Worm (Caenorhabditis elegans) whole organism, mixed stage, embryonic: ENCODE data around the gene twk-26.

ENCODE experiments used
- M03D4.4 ChIP-seq: sonication (generic microtip); optimal IDR thresholded peaks from 2 replicates; lab custom pipeline; 2017; ENCODE audit warnings: mild to moderate bottlenecking, missing genetic modification characterization, missing compliant biosample characterization
- cnd-1 ChIP-seq: fragments of 200-800 bp; sonication (Bioruptor generic); optimal IDR thresholded peaks from 2 replicates; lab custom pipeline; 2018; ENCODE audit warnings: mild to moderate bottlenecking, missing genetic modification characterization, missing compliant biosample characterization
- elt-1 ChIP-seq: sonication (generic microtip); optimal IDR thresholded peaks from 2 replicates; lab custom pipeline; 2017; ENCODE audit warnings: missing genetic modification characterization, mild to moderate bottlenecking, missing compliant biosample characterization, antibody characterized with exemption, moderate library complexity, borderline replicate concordance; ENCODE audit not compliant: insufficient read depth
- elt-3 ChIP-seq: fragments of 150-350 bp; optimal IDR thresholded peaks from 2 replicates; lab custom pipeline; 2014; ENCODE audit warnings: missing biosample characterization, missing genetic modification characterization
- mep-1 ChIP-seq: fragments of 150-350 bp; optimal IDR thresholded peaks from 2 replicates; lab custom pipeline; 2017; ENCODE audit warnings: missing biosample characterization, missing genetic modification reagents, missing genetic modification characterization, inconsistent platforms
- nhr-237 ChIP-seq: fragments of 150-350 bp; optimal IDR thresholded peaks from 2 replicates; lab custom pipeline; 2014; ENCODE audit warnings: missing biosample characterization, missing genetic modification characterization
- snpc-4 ChIP-seq: fragments of 150-350 bp; optimal IDR thresholded peaks from 2 replicates; lab custom pipeline; 2014; ENCODE audit warnings: missing biosample characterization, missing genetic modification characterization
- sptf-1 ChIP-seq: sonication (generic microtip); optimal IDR thresholded peaks from 2 replicates; lab custom pipeline; 2017; ENCODE audit warnings: mild to moderate bottlenecking, missing genetic modification characterization, moderate library complexity, missing compliant biosample characterization
- unc-62 ChIP-seq: fragments of 150-350 bp; optimal IDR thresholded peaks from 2 replicates; lab custom pipeline; 2014; ENCODE audit warnings: missing biosample characterization, missing genetic modification reagents, missing genetic modification characterization
- ztf-11 ChIP-seq: fragments of 150-350 bp; optimal IDR thresholded peaks from 2 replicates; lab custom pipeline; 2014; ENCODE audit warnings: missing biosample characterization, missing genetic modification characterization

ce11 chrX:3091119-3091746 lies 36.6 kb upstream of the twk-26 start:
- TF ChIP-seq mep-1 (tag; lab: Kevin White, UChicago) = no peak
- TF ChIP-seq elt-1 (tag; lab: Kevin White, UChicago) = no peak
- TF ChIP-seq ztf-11 (tag; lab: Kevin White, UChicago) = no peak
- TF ChIP-seq nhr-237 (tag; lab: Kevin White, UChicago) = no peak
- no peak for TF ChIP-seq sptf-1
- TF ChIP-seq unc-62 (GFP tag; lab: Kevin White, UChicago) = no peak
- TF ChIP-seq elt-3 = no peak
- TF ChIP-seq snpc-4 = no peak
- no peak for TF ChIP-seq cnd-1 (tag; lab: Kevin White, UChicago)
- TF ChIP-seq M03D4.4 (tag; lab: Kevin White, UChicago) = no peak
